Fruit fly (Drosophila melanogaster) whole organism, embryonic: Measurements from ENCODE around the gene mh.

ENCODE experiments used
- Atf6 ChIP-seq: fragments of 200-800 bp; sonication (Bioruptor generic); IDR thresholded peaks from 2 replicates; pipeline ENCODE4 v1.3.6; 2022; ENCODE audit warnings: missing biosample characterization, missing genetic modification characterization
- Awh ChIP-seq: fragments of 200-800 bp; sonication (Bioruptor generic); IDR thresholded peaks from 2 replicates; pipeline ENCODE4, ENCODE4 v1.3.6; 2022; ENCODE audit warnings: missing biosample characterization, missing genetic modification characterization
- Bteb2 ChIP-seq: fragments of 200-800 bp; sonication (Bioruptor generic); optimal IDR thresholded peaks from 2 replicates; lab custom pipeline; 2016; ENCODE audit warnings: missing biosample characterization, missing genetic modification characterization
- CG1024 ChIP-seq: fragments of 200-800 bp; sonication (Bioruptor generic); IDR thresholded peaks from 2 replicates; pipeline ENCODE4 v1.3.6; 2022; ENCODE audit warnings: missing biosample characterization, missing genetic modification characterization
- CG10321 ChIP-seq: fragments of 200-800 bp; sonication (Bioruptor generic); IDR thresholded peaks from 2 replicates; pipeline ENCODE4 v1.3.6; 2022; ENCODE audit warnings: missing biosample characterization, missing genetic modification characterization
- CG10431 ChIP-seq: fragments of 200-800 bp; sonication (Bioruptor generic); optimal IDR thresholded peaks from 3 replicates; lab custom pipeline; 2018; ENCODE audit warnings: missing biosample characterization, mild to moderate bottlenecking, missing genetic modification characterization
- CG10543 ChIP-seq: fragments of 200-800 bp; sonication (Bioruptor generic); optimal IDR thresholded peaks from 3 replicates; lab custom pipeline; 2017; ENCODE audit warnings: missing biosample characterization, mild to moderate bottlenecking, missing genetic modification characterization, moderate library complexity
- CG11560 ChIP-seq: fragments of 200-800 bp; sonication (Bioruptor generic); IDR thresholded peaks from 3 replicates; pipeline ENCODE4 v1.3.6; 2022; ENCODE audit warnings: missing biosample characterization, missing genetic modification characterization
- CG11723 ChIP-seq: fragments of 200-800 bp; sonication (Bioruptor generic); optimal IDR thresholded peaks from 2 replicates; lab custom pipeline; 2017; ENCODE audit warnings: missing biosample characterization, mild to moderate bottlenecking, missing genetic modification characterization
- CG12769 ChIP-seq: fragments of 200-800 bp; sonication (Bioruptor generic); optimal IDR thresholded peaks from 2 replicates; lab custom pipeline; 2019; ENCODE audit warnings: missing biosample characterization, mild to moderate bottlenecking, missing genetic modification characterization, moderate library complexity
- CG1529 ChIP-seq: fragments of 200-800 bp; sonication (Bioruptor generic); optimal IDR thresholded peaks from 3 replicates; lab custom pipeline; 2018; ENCODE audit warnings: missing biosample characterization, missing genetic modification characterization
- CG18599 ChIP-seq: fragments of 200-800 bp; sonication (Bioruptor generic); optimal IDR thresholded peaks from 3 replicates; lab custom pipeline; 2017; ENCODE audit warnings: missing biosample characterization, missing genetic modification characterization, mild to moderate bottlenecking, moderate library complexity, missing genetic modification reagents
- CG2889 ChIP-seq: fragments of 200-800 bp; sonication (Bioruptor generic); IDR thresholded peaks from 3 replicates; pipeline ENCODE4 v1.3.6; 2022; ENCODE audit warnings: missing biosample characterization, missing genetic modification characterization
- CG34376 ChIP-seq: fragments of 200-800 bp; sonication (Bioruptor generic); optimal IDR thresholded peaks from 2 replicates; lab custom pipeline; 2018; ENCODE audit warnings: missing biosample characterization, mild to moderate bottlenecking, missing genetic modification characterization
- CG6254 ChIP-seq: fragments of 200-800 bp; sonication (Bioruptor generic); optimal IDR thresholded peaks from 3 replicates; lab custom pipeline; 2017; ENCODE audit warnings: mild to moderate bottlenecking, missing biosample characterization, missing genetic modification reagents, missing genetic modification characterization
- CG6791 ChIP-seq: fragments of 200-800 bp; sonication (Bioruptor generic); IDR thresholded peaks from 3 replicates; pipeline ENCODE4 v1.3.6; 2022; ENCODE audit warnings: missing biosample characterization, missing genetic modification characterization; ENCODE audit not compliant: partially characterized antibody
- CG7963 ChIP-seq: fragments of 200-800 bp; sonication (Bioruptor generic); IDR thresholded peaks from 3 replicates; pipeline ENCODE4 v1.3.6; 2022; ENCODE audit warnings: missing biosample characterization, missing genetic modification characterization; ENCODE audit not compliant: partially characterized antibody
- CG8765 ChIP-seq: fragments of 200-800 bp; sonication (Bioruptor generic); IDR thresholded peaks from 2 replicates; pipeline ENCODE4 v1.3.6; 2022; ENCODE audit warnings: missing biosample characterization, missing genetic modification characterization
- CG9609 ChIP-seq: fragments of 200-800 bp; sonication (Bioruptor generic); optimal IDR thresholded peaks from 3 replicates; lab custom pipeline; 2016; ENCODE audit warnings: missing biosample characterization, missing genetic modification characterization
- CG9932 ChIP-seq: fragments of 200-800 bp; sonication (Bioruptor generic); IDR thresholded peaks from 2 replicates; pipeline ENCODE4 v1.3.6; 2022; ENCODE audit warnings: missing biosample characterization, missing genetic modification characterization
- D19A ChIP-seq: fragments of 200-800 bp; optimal IDR thresholded peaks from 3 replicates; lab custom pipeline; 2019; ENCODE audit warnings: missing biosample characterization, mild to moderate bottlenecking, missing genetic modification characterization, moderate library complexity
- Deaf1 ChIP-seq: fragments of 200-800 bp; optimal IDR thresholded peaks from 3 replicates; lab custom pipeline; 2019; ENCODE audit warnings: missing biosample characterization, mild to moderate bottlenecking, missing genetic modification characterization, moderate library complexity
- Doc2 ChIP-seq: fragments of 200-800 bp; sonication (Bioruptor generic); IDR thresholded peaks from 2 replicates; pipeline ENCODE4 v1.3.6; 2022; ENCODE audit warnings: missing biosample characterization, missing genetic modification characterization
- Ets65A ChIP-seq: fragments of 200-800 bp; sonication (Bioruptor generic); peaks from one replicate; lab custom pipeline; 2016; ENCODE audit warnings: missing biosample characterization, missing genetic modification characterization
- HLH3B ChIP-seq: fragments of 200-800 bp; sonication (Bioruptor generic); IDR thresholded peaks from 2 replicates; pipeline ENCODE4 v1.3.6; 2022; ENCODE audit warnings: missing biosample characterization, missing genetic modification characterization
- Hey ChIP-seq: fragments of 200-800 bp; sonication (Bioruptor generic); optimal IDR thresholded peaks from 3 replicates; lab custom pipeline; 2018; ENCODE audit warnings: missing biosample characterization, mild to moderate bottlenecking, missing genetic modification characterization
- Hsf ChIP-seq: fragments of 200-800 bp; sonication (Bioruptor generic); optimal IDR thresholded peaks from 3 replicates; lab custom pipeline; 2016; ENCODE audit warnings: missing biosample characterization, missing genetic modification characterization
- Lhr ChIP-seq: fragments of 200-800 bp; sonication (Bioruptor generic); optimal IDR thresholded peaks from 3 replicates; lab custom pipeline; 2017; ENCODE audit warnings: mild to moderate bottlenecking, missing biosample characterization, missing genetic modification reagents, missing genetic modification characterization
- MTF-1 ChIP-seq: fragments of 200-800 bp; sonication (Bioruptor generic); optimal IDR thresholded peaks from 2 replicates; lab custom pipeline; 2018; ENCODE audit warnings: missing biosample characterization, mild to moderate bottlenecking, missing genetic modification characterization, borderline replicate concordance
- Meics ChIP-seq: fragments of 200-800 bp; sonication (Bioruptor generic); optimal IDR thresholded peaks from 2 replicates; lab custom pipeline; 2017; ENCODE audit warnings: missing biosample characterization, mild to moderate bottlenecking, missing genetic modification characterization
- Ptx1 ChIP-seq: fragments of 200-800 bp; sonication (Bioruptor generic); IDR thresholded peaks from 2 replicates; pipeline ENCODE4 v1.3.6; 2022; ENCODE audit warnings: missing biosample characterization, missing genetic modification characterization
- Rfx ChIP-seq: fragments of 200-800 bp; sonication (Bioruptor generic); IDR thresholded peaks from 2 replicates; pipeline ENCODE4 v1.3.6; 2022; ENCODE audit warnings: missing biosample characterization, missing genetic modification characterization
- Scr ChIP-seq: fragments of 200-800 bp; sonication (Bioruptor generic); IDR thresholded peaks from 2 replicates; pipeline ENCODE4 v1.3.6; 2022; ENCODE audit warnings: missing biosample characterization, missing genetic modification characterization; ENCODE audit not compliant: partially characterized antibody
- Trl ChIP-seq, 3 experiments: fragments of >200 bp in 2 of 3; fragments of 200-800 bp in 1 of 3; sonication (Bioruptor generic) in 1 of 3; optimal IDR thresholded peaks; 2 replicates in 1 of 3; 3 replicates in 2 of 3; lab custom pipeline; 2016 to 2017; ENCODE audit warnings: missing biosample characterization in 1 of 3, missing genetic modification characterization in 1 of 3
- YL-1 ChIP-seq: fragments of 200-800 bp; sonication (Bioruptor generic); optimal IDR thresholded peaks from 3 replicates; lab custom pipeline; 2017; ENCODE audit warnings: missing biosample characterization, mild to moderate bottlenecking, missing genetic modification characterization
- abd-A ChIP-seq: fragments of 200-800 bp; sonication (Bioruptor generic); optimal IDR thresholded peaks from 3 replicates; lab custom pipeline; 2019; ENCODE audit warnings: missing biosample characterization, mild to moderate bottlenecking, missing genetic modification characterization, moderate library complexity
- ato ChIP-seq: fragments of 200-800 bp; sonication (Bioruptor generic); IDR thresholded peaks from 2 replicates; pipeline ENCODE4 v1.3.6; 2022; ENCODE audit warnings: missing biosample characterization, missing genetic modification characterization; ENCODE audit not compliant: partially characterized antibody
- grn ChIP-seq: fragments of 200-800 bp; sonication (Bioruptor generic); optimal IDR thresholded peaks from 3 replicates; lab custom pipeline; 2017; ENCODE audit warnings: missing biosample characterization, missing genetic modification characterization
- gsb-n ChIP-seq: fragments of 200-800 bp; sonication (Bioruptor generic); optimal IDR thresholded peaks from 3 replicates; lab custom pipeline; 2018; ENCODE audit warnings: missing biosample characterization, mild to moderate bottlenecking, missing genetic modification characterization
- hbn ChIP-seq: fragments of 200-800 bp; sonication (Bioruptor generic); IDR thresholded peaks from 2 replicates; pipeline ENCODE4 v1.3.6; 2022; ENCODE audit warnings: missing biosample characterization, missing genetic modification characterization; ENCODE audit not compliant: partially characterized antibody
- kni ChIP-seq: fragments of 200-800 bp; sonication (Bioruptor generic); optimal IDR thresholded peaks from 3 replicates; lab custom pipeline; 2017; ENCODE audit warnings: mild to moderate bottlenecking, missing biosample characterization, missing genetic modification reagents, missing genetic modification characterization
- lab ChIP-seq: fragments of 200-800 bp; sonication (Bioruptor generic); optimal IDR thresholded peaks from 3 replicates; lab custom pipeline; 2017; ENCODE audit warnings: missing biosample characterization, missing genetic modification characterization, mild to moderate bottlenecking, moderate library complexity, missing genetic modification reagents
- odd ChIP-seq: fragments of 200-800 bp; sonication (Bioruptor generic); optimal IDR thresholded peaks from 2 replicates; lab custom pipeline; 2017; ENCODE audit warnings: missing biosample characterization, mild to moderate bottlenecking, missing genetic modification characterization
- phol ChIP-seq: fragments of 200-800 bp; sonication (Bioruptor generic); optimal IDR thresholded peaks from 3 replicates; lab custom pipeline; 2018; ENCODE audit warnings: missing biosample characterization, mild to moderate bottlenecking, missing genetic modification characterization, moderate library complexity
- pnt ChIP-seq: fragments of 200-800 bp; sonication (Bioruptor generic); optimal IDR thresholded peaks from 3 replicates; lab custom pipeline; 2016; ENCODE audit warnings: missing biosample characterization, missing genetic modification characterization
- sens ChIP-seq: fragments of 200-800 bp; sonication (Bioruptor generic); peaks from one replicate; lab custom pipeline; 2016; ENCODE audit warnings: missing biosample characterization, missing genetic modification characterization
- tap ChIP-seq: fragments of 200-800 bp; optimal IDR thresholded peaks from 3 replicates; lab custom pipeline; 2019; ENCODE audit warnings: missing biosample characterization, mild to moderate bottlenecking, missing genetic modification characterization, moderate library complexity
- twi ChIP-seq: fragments of 200-800 bp; optimal IDR thresholded peaks from 2 replicates; lab custom pipeline; 2019; ENCODE audit warnings: missing biosample characterization, mild to moderate bottlenecking, missing genetic modification characterization, moderate library complexity

The mh gene

dm6 chrX:15502864-15503263 is 27.7 kb upstream of the mh start (continued):
- no peak for TF ChIP-seq CG11723 (GFP tag; lab: Kevin White, UChicago)
- TF ChIP-seq CG18599 (GFP tag; lab: Kevin White, UChicago): no peak
- TF ChIP-seq Lhr (GFP tag; lab: Kevin White, UChicago): no peak
- no peak for TF ChIP-seq CG6791 (GFP tag; lab: Robert Waterston, UW)
- TF ChIP-seq Awh (GFP tag; lab: Robert Waterston, UW): 0 out of 2 replicates have a peak, but pooled peaks have one; percentile 23
- peak; percentile 24 for TF ChIP-seq Ets65A (GFP tag; lab: Kevin White, UChicago)
- no peak for TF ChIP-seq CG1024 (GFP tag; lab: Robert Waterston, UW)
- peak; percentile 43 for TF ChIP-seq phol
- no peak for TF ChIP-seq CG1529 (GFP tag; lab: Kevin White, UChicago)
- TF ChIP-seq pnt (GFP tag; lab: Kevin White, UChicago): no peak
- TF ChIP-seq CG10321 (GFP tag; lab: Robert Waterston, UW): peak; percentile 20; the same call in 1 of the 2 replicates

DNA sequence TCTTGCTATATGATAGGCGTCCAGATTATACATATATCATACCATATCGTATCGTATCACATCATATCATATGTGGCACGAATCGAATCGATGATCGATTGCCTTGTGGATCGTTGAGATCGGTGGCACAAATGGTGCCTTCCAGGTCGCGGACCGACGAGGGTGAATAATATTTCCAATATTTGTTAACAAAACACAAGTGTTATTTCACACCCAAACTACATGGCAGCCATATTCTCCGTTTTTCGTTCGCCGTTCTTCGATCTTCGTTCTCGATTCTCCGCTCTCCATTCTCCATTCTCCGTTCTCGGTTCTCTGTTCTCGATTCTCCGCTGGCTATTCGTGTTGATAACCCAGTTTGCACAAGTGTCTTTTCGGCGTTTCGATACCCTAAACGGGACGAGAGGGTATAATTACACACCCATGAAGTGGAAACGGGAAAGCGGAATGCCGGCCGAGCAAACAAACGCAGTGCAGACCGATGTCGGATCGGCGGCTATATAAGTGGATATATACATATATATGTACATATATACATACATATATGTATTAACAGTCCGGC is 26.6 kb upstream of the mh start:
- TF ChIP-seq MTF-1 (peak; percentile 14), Rfx (GFP tag; lab: Robert Waterston, UW) (no peak), hbn (GFP tag; lab: Robert Waterston, UW) (no peak), CG10431 (GFP tag; lab: Kevin White, UChicago) (peak; percentile 19), CG9932 (GFP tag; lab: Robert Waterston, UW) (no peak), CG10321 (GFP tag; lab: Robert Waterston, UW) (no peak), lab (GFP tag; lab: Kevin White, UChicago) (peak; percentile 60), Trl (optimal IDR thresholded peaks at IDR 0.05; lab: Kevin White, UChicago) (peak in 1 of 2 experiments; percentile 5), Trl (GFP tag; optimal IDR thresholded peaks at IDR 0.05; lab: Kevin White, UChicago) (no peak), Hsf (no peak), Ptx1 (GFP tag; lab: Robert Waterston, UW) (no peak), ato (GFP tag; lab: Robert Waterston, UW) (no peak), Deaf1 (peak; percentile 14), Bteb2 (GFP tag; lab: Kevin White, UChicago) (no peak), CG2889 (no peak), Doc2 (GFP tag; lab: Robert Waterston, UW) (no peak), CG34376 (peak; percentile 28), CG9609 (GFP tag; lab: Kevin White, UChicago) (no peak), Hey (tag; lab: Kevin White, UChicago) (no peak), gsb-n (tag; lab: Kevin White, UChicago) (no peak), twi (tag; lab: Kevin White, UChicago) (no peak), abd-A (tag; lab: Kevin White, UChicago) (no peak), YL-1 (no peak), CG10543 (GFP tag; lab: Kevin White, UChicago) (peak; percentile 6), CG12769 (tag; lab: Kevin White, UChicago) (peak; percentile 5), CG11560 (tag; lab: Robert Waterston, UW) (no peak), Scr (GFP tag; lab: Robert Waterston, UW) (no peak), CG8765 (GFP tag; lab: Robert Waterston, UW) (no peak), tap (no peak), grn (peak; percentile 37), Meics (peak; percentile 21), CG7963 (GFP tag; lab: Robert Waterston, UW) (no peak), D19A (tag; lab: Kevin White, UChicago) (peak; percentile 74), HLH3B (GFP tag; lab: Robert Waterston, UW) (no peak), odd (no peak), Atf6 (GFP tag; lab: Robert Waterston, UW) (no peak), kni (peak; percentile 31), CG6254 (GFP tag; lab: Kevin White, UChicago) (no peak), sens (GFP tag; lab: Kevin White, UChicago) (peak; percentile 37)
